Worm (Caenorhabditis elegans) whole organism, L2 larva: ENCODE results near the gene plpp-1.2.

Experiments used
- blmp-1 ChIP-seq: sonication (generic microtip); optimal IDR thresholded peaks from 2 replicates; lab custom pipeline; 2017; ENCODE audit warnings: missing genetic modification characterization, mild to moderate bottlenecking, missing compliant biosample characterization, antibody characterized with exemption, moderate library complexity; ENCODE audit not compliant: insufficient read depth
- dmd-4 ChIP-seq: sonication (generic microtip); optimal IDR thresholded peaks from 2 replicates; lab custom pipeline; 2017; ENCODE audit warnings: missing biosample characterization, missing genetic modification characterization
- nhr-12 ChIP-seq: fragments of 150-350 bp; optimal IDR thresholded peaks from 2 replicates; lab custom pipeline; 2014; ENCODE audit warnings: missing biosample characterization, missing genetic modification characterization
- nhr-25 ChIP-seq: fragments of 150-350 bp; sonication (generic microtip); optimal IDR thresholded peaks from 3 replicates; lab custom pipeline; 2014; ENCODE audit warnings: missing biosample characterization, missing genetic modification characterization
- unc-39 ChIP-seq: fragments of 150-350 bp; optimal IDR thresholded peaks from 2 replicates; lab custom pipeline; 2014; ENCODE audit warnings: missing biosample characterization, missing genetic modification characterization

ce11 chrII:6491187-6491586 is 5.9 kb downstream of the plpp-1.2 start:
- TF ChIP-seq nhr-25 (tag; lab: Kevin White, UChicago): no peak
- no peak for TF ChIP-seq blmp-1 (tag; lab: Kevin White, UChicago)
- no peak for TF ChIP-seq nhr-12
- TF ChIP-seq dmd-4: no peak
- TF ChIP-seq unc-39 (tag; lab: Kevin White, UChicago): no peak
